Worm (Caenorhabditis elegans): ENCODE data around the gene R12C12.5.
A peak's percentile ranks its signal among the peaks of the same experiment; 100 is the strongest.

Gene R12C12.5

DNA sequence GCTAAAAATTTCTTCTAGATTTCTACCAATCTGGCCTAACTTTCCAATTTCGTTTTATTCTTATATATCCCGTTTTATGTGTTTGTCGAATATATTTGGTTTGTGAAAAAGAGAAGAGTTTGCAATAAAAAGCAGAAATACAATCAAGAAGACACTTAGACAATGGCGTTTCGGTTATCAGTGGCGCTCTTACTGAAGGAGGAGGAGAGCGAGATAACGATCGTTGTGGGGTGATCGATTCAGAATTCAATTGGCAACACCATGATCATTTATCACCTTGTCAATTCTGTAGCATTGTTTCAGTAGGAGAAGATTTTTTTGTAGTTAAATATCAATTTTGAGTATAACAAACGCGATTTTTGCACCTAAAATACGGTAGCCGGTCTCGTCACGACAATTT lies 4.6 kb upstream of the R12C12.5 start:
- no peak for TF ChIP-seq aly-1 (tag; optimal IDR thresholded peaks at IDR 0.05)
- no peak for TF ChIP-seq F13C5.2 (tag; optimal IDR thresholded peaks at IDR 0.05)
- no peak for TF ChIP-seq ceh-13 (GFP tag; optimal IDR thresholded peaks at IDR 0.05)
- TF ChIP-seq scrt-1 (GFP tag; IDR thresholded peaks at IDR 0.05), result no peak
- no peak for TF ChIP-seq sea-1 (GFP tag; conservative IDR thresholded peaks at IDR 0.05)
- no peak for TF ChIP-seq hnd-1 (tag; optimal IDR thresholded peaks at IDR 0.05)
- TF ChIP-seq ama-1 (optimal IDR thresholded peaks at IDR 0.05), result no peak
- TF ChIP-seq ceh-36 (tag; optimal IDR thresholded peaks at IDR 0.05), result no peak
- TF ChIP-seq tbx-11 (GFP tag; IDR thresholded peaks at IDR 0.05), result no peak
- TF ChIP-seq B0310.2 (tag; optimal IDR thresholded peaks at IDR 0.05), result no peak
- no peak for TF ChIP-seq tra-4 (tag; optimal IDR thresholded peaks at IDR 0.05)
- TF ChIP-seq tbx-37 (GFP tag; conservative IDR thresholded peaks at IDR 0.05), result no peak
- no peak for TF ChIP-seq ets-7 (tag; optimal IDR thresholded peaks at IDR 0.05)
- no peak for TF ChIP-seq pes-1 (GFP tag; IDR thresholded peaks at IDR 0.05)
- TF ChIP-seq hmbx-1 (tag; optimal IDR thresholded peaks at IDR 0.05), result no peak
- no peak for TF ChIP-seq hmg-4 (GFP tag; optimal IDR thresholded peaks at IDR 0.05)
- no peak for TF ChIP-seq flt-1 (GFP tag; IDR thresholded peaks at IDR 0.05)

DNA sequence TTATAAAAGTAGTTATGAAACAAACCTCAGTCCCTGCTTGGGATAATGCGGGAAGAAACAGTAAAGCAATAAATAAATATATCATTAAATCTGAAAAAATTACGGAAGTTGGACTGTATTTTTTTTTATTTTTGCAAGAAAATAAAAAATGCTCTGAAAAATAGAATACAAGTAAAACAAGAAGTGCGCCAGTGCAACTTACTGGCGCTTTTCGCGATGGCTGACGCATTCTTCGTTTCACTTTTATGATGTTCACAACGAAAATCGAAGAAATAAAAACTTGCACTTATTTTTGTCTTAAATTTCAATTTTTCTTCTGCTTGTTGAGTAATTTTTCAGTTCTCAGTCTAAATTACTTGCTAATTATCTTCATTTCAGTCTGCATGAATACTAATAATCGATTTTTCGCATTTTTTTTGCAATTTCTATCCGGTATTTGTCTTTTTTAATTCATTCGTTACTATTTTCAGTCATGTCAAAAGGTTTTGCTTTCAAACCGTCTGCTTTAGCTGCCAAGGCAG lies 2.8 kb upstream of the R12C12.5 start, which contains the start of the genes R12C12.6 and ran-5:
Gene R12C12.6 (minus strand): TSS at position 229 of the 521 bp plus-strand sequence.
Gene ran-5 (plus strand): TSS at position 471 of the 521 bp plus-strand sequence.
- TF ChIP-seq hmbx-1 (tag; optimal IDR thresholded peaks at IDR 0.05), result no peak
- peak; percentile 70 for TF ChIP-seq flt-1 (GFP tag; IDR thresholded peaks at IDR 0.05)
- peak; percentile 71 for TF ChIP-seq F13C5.2 (tag; optimal IDR thresholded peaks at IDR 0.05)
- TF ChIP-seq pes-1 (GFP tag; IDR thresholded peaks at IDR 0.05), result no peak; the same call in 1 of the 2 replicates
- TF ChIP-seq aly-1 (tag; optimal IDR thresholded peaks at IDR 0.05), result no peak
- peak; percentile 55 for TF ChIP-seq ceh-36 (tag; optimal IDR thresholded peaks at IDR 0.05)
- 0 out of 2 replicates have a peak, but pooled peaks have one; percentile 13 for TF ChIP-seq tbx-37 (GFP tag; conservative IDR thresholded peaks at IDR 0.05)

- TF ChIP-seq hmbx-1 (tag; optimal IDR thresholded peaks at IDR 0.05) (no peak), B0310.2 (tag; optimal IDR thresholded peaks at IDR 0.05) (no peak), tra-4 (tag; optimal IDR thresholded peaks at IDR 0.05) (no peak), F13C5.2 (tag; optimal IDR thresholded peaks at IDR 0.05) (no peak), ama-1 (optimal IDR thresholded peaks at IDR 0.05) (no peak), scrt-1 (GFP tag; IDR thresholded peaks at IDR 0.05) (no peak), flt-1 (GFP tag; IDR thresholded peaks at IDR 0.05) (no peak), ceh-36 (tag; optimal IDR thresholded peaks at IDR 0.05) (no peak), ceh-13 (GFP tag; optimal IDR thresholded peaks at IDR 0.05) (no peak), tbx-11 (GFP tag; IDR thresholded peaks at IDR 0.05) (no peak), ets-7 (tag; optimal IDR thresholded peaks at IDR 0.05) (no peak), sea-1 (GFP tag; conservative IDR thresholded peaks at IDR 0.05) (no peak), aly-1 (tag; optimal IDR thresholded peaks at IDR 0.05) (no peak), tbx-37 (GFP tag; conservative IDR thresholded peaks at IDR 0.05) (no peak), pes-1 (GFP tag; IDR thresholded peaks at IDR 0.05) (no peak), hmg-4 (GFP tag; optimal IDR thresholded peaks at IDR 0.05) (no peak), hnd-1 (tag; optimal IDR thresholded peaks at IDR 0.05) (no peak)
Measured at ce11 chrII:6046023-6046631, 1.2 kb upstream of the R12C12.5 start.

- no peak for TF ChIP-seq hmg-4 (GFP tag; optimal IDR thresholded peaks at IDR 0.05)
- TF ChIP-seq scrt-1 (GFP tag; IDR thresholded peaks at IDR 0.05), result no peak
- no peak for TF ChIP-seq aly-1 (tag; optimal IDR thresholded peaks at IDR 0.05)
- TF ChIP-seq B0310.2 (tag; optimal IDR thresholded peaks at IDR 0.05), result no peak
- TF ChIP-seq ama-1 (optimal IDR thresholded peaks at IDR 0.05), result no peak
- no peak for TF ChIP-seq F13C5.2 (tag; optimal IDR thresholded peaks at IDR 0.05)
- no peak for TF ChIP-seq hmbx-1 (tag; optimal IDR thresholded peaks at IDR 0.05)
- no peak for TF ChIP-seq ceh-13 (GFP tag; optimal IDR thresholded peaks at IDR 0.05)
- no peak for TF ChIP-seq tbx-37 (GFP tag; conservative IDR thresholded peaks at IDR 0.05)
- no peak for TF ChIP-seq sea-1 (GFP tag; conservative IDR thresholded peaks at IDR 0.05)
- no peak for TF ChIP-seq tbx-11 (GFP tag; IDR thresholded peaks at IDR 0.05)
- no peak for TF ChIP-seq ets-7 (tag; optimal IDR thresholded peaks at IDR 0.05)
Measured at ce11 chrII:6043166-6043565, 1.8 kb downstream of the R12C12.5 start, which contains the start of gene R12C12.10. R12C12.10 (minus strand) TSS chrII:6043266.

- no peak for TF ChIP-seq tbx-11 (GFP tag; IDR thresholded peaks at IDR 0.05)
- TF ChIP-seq tbx-37 (GFP tag; conservative IDR thresholded peaks at IDR 0.05), result no peak
- TF ChIP-seq tra-4 (tag; optimal IDR thresholded peaks at IDR 0.05), result no peak
- TF ChIP-seq ceh-36 (tag; optimal IDR thresholded peaks at IDR 0.05), result no peak
- TF ChIP-seq hmg-4 (GFP tag; optimal IDR thresholded peaks at IDR 0.05), result no peak
- TF ChIP-seq ceh-13 (GFP tag; optimal IDR thresholded peaks at IDR 0.05), result no peak
- no peak for TF ChIP-seq flt-1 (GFP tag; IDR thresholded peaks at IDR 0.05)
- no peak for TF ChIP-seq pes-1 (GFP tag; IDR thresholded peaks at IDR 0.05)
- TF ChIP-seq ama-1 (optimal IDR thresholded peaks at IDR 0.05), result no peak
- TF ChIP-seq hmbx-1 (tag; optimal IDR thresholded peaks at IDR 0.05), result no peak
- no peak for TF ChIP-seq hnd-1 (tag; optimal IDR thresholded peaks at IDR 0.05)
- TF ChIP-seq B0310.2 (tag; optimal IDR thresholded peaks at IDR 0.05), result no peak
- TF ChIP-seq aly-1 (tag; optimal IDR thresholded peaks at IDR 0.05), result no peak
- TF ChIP-seq sea-1 (GFP tag; conservative IDR thresholded peaks at IDR 0.05), result no peak
- no peak for TF ChIP-seq ets-7 (tag; optimal IDR thresholded peaks at IDR 0.05)
Measured at ce11 chrII:6031106-6031505, 13.8 kb downstream of the R12C12.5 start, which contains the start of gene frpr-16. frpr-16 (minus strand) TSS chrII:6031206.

DNA sequence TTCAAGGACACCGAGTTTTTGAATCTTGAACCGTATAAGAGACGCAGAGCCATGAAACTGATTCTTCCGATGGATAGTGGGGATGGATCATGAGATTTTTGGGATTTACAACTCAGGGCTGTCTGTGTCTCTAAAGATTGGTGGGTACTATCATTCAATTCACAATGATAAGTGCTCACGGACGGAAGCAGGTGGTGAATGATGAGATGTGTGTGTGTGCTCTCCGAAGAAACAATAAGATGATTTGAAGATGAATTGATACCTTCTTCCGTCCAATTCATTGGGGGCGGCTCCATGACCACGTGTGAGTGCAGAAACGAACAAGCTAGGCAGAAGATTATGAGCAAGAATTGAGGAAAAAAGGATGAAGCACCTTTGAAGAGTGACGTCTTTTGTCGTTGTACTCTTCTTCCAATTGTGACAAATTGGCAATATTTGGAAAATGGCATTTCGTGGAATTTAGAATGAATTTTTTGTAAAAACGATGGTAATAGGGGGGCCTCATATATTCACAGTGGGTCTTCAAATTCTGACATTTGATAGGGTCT lies 16.3 kb downstream of the R12C12.5 start:
- TF ChIP-seq hmbx-1 (tag; optimal IDR thresholded peaks at IDR 0.05) (no peak), hnd-1 (tag; optimal IDR thresholded peaks at IDR 0.05) (no peak), aly-1 (tag; optimal IDR thresholded peaks at IDR 0.05) (no peak), ceh-36 (tag; optimal IDR thresholded peaks at IDR 0.05) (no peak), flt-1 (GFP tag; IDR thresholded peaks at IDR 0.05) (no peak), pes-1 (GFP tag; IDR thresholded peaks at IDR 0.05) (no peak)

ce11 chrII:6026646-6027045 lies 18.3 kb downstream of the R12C12.5 start:
- TF ChIP-seq aly-1 (tag; optimal IDR thresholded peaks at IDR 0.05) (no peak), tbx-11 (GFP tag; IDR thresholded peaks at IDR 0.05) (no peak), ets-7 (tag; optimal IDR thresholded peaks at IDR 0.05) (no peak), tbx-37 (GFP tag; conservative IDR thresholded peaks at IDR 0.05) (no peak), B0310.2 (tag; optimal IDR thresholded peaks at IDR 0.05) (no peak), ama-1 (optimal IDR thresholded peaks at IDR 0.05) (no peak), hmg-4 (GFP tag; optimal IDR thresholded peaks at IDR 0.05) (no peak), sea-1 (GFP tag; conservative IDR thresholded peaks at IDR 0.05) (no peak), scrt-1 (GFP tag; IDR thresholded peaks at IDR 0.05) (no peak), flt-1 (GFP tag; IDR thresholded peaks at IDR 0.05) (no peak), F13C5.2 (tag; optimal IDR thresholded peaks at IDR 0.05) (no peak)

Data from whole organism, early embryonic.